Worm (Caenorhabditis elegans) whole organism, midembryonic: ENCODE results near the gene myo-6.

Experiments used
- T22C8.4 ChIP-seq: fragments of 200-800 bp; sonication (Bioruptor generic); IDR thresholded peaks from 2 replicates; pipeline ENCODE4 v1.3.6; 2022; ENCODE audit warnings: missing genetic modification characterization, missing compliant biosample characterization
- cog-1 ChIP-seq: sonication (generic microtip); optimal IDR thresholded peaks from 2 replicates; lab custom pipeline; 2016; ENCODE audit warnings: missing genetic modification characterization, missing compliant biosample characterization
- flt-1 ChIP-seq: fragments of 200-800 bp; sonication (Bioruptor generic); IDR thresholded peaks from 2 replicates; pipeline ENCODE4 v1.3.6; 2022; ENCODE audit warnings: missing genetic modification characterization, missing compliant biosample characterization
- med-1 ChIP-seq: sonication (generic microtip); optimal IDR thresholded peaks from 2 replicates; lab custom pipeline; 2017; ENCODE audit warnings: missing genetic modification characterization, mild to moderate bottlenecking, missing compliant biosample characterization, antibody characterized with exemption, missing genetic modification reagents; ENCODE audit not compliant: insufficient read depth
- ref-1 ChIP-seq: fragments of 200-800 bp; sonication (Bioruptor generic); conservative IDR thresholded peaks from 2 replicates; pipeline ENCODE4 v1.3.6; 2022; ENCODE audit warnings: missing genetic modification reagents, missing genetic modification characterization, missing compliant biosample characterization
- ztf-23 ChIP-seq: fragments of 200-800 bp; sonication (Bioruptor generic); IDR thresholded peaks from 2 replicates; pipeline ENCODE4 v1.3.6; 2022; ENCODE audit warnings: missing genetic modification reagents, missing genetic modification characterization, missing compliant biosample characterization
- ztf-29 ChIP-seq: fragments of 200-800 bp; sonication (Bioruptor generic); IDR thresholded peaks from 2 replicates; pipeline ENCODE4 v1.3.6; 2022; ENCODE audit warnings: missing genetic modification reagents, missing genetic modification characterization, missing compliant biosample characterization

DNA sequence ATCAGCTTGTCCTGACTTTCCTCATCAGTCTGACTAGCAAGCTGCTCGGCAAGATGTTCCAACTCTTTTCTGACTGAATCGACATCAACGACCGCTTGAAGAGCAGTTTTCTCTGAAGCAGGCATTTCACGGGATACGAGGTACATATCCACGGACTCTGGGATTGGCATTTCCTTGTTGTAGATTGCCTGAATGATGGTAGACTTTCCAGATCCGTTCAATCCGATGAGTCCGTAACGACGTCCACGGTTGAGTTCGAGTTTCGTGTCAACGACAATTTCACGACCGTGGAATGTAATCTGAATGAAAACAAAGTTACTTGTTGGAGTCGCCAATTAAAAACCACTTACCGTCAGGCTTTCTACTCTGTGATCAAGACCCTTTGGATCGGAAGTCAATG, 51.9 kb downstream of the myo-6 start:
- no peak for TF ChIP-seq med-1 (GFP tag; lab: Kevin White, UChicago)
- no peak for TF ChIP-seq flt-1 (GFP tag; lab: Robert Waterston, UW)
- no peak for TF ChIP-seq ref-1 (GFP tag; lab: Robert Waterston, UW)
- TF ChIP-seq cog-1: no peak
- TF ChIP-seq T22C8.4 (GFP tag; lab: Robert Waterston, UW): no peak
- TF ChIP-seq ztf-29 (GFP tag; lab: Robert Waterston, UW): no peak
- no peak for TF ChIP-seq ztf-23 (GFP tag; lab: Robert Waterston, UW)
